Fruit fly (Drosophila melanogaster) whole organism, embryonic: ENCODE measurements around the gene moody.

Experiments used
- Antp ChIP-seq: fragments of 200-800 bp; sonication (Bioruptor generic); optimal IDR thresholded peaks from 3 replicates; lab custom pipeline; 2016; ENCODE audit warnings: missing biosample characterization, missing genetic modification characterization
- Bteb2 ChIP-seq: fragments of 200-800 bp; sonication (Bioruptor generic); optimal IDR thresholded peaks from 2 replicates; lab custom pipeline; 2016; ENCODE audit warnings: missing biosample characterization, missing genetic modification characterization
- CG11085 ChIP-seq: fragments of 200-800 bp; sonication (Bioruptor generic); IDR thresholded peaks from 2 replicates; pipeline ENCODE4 v1.3.6; 2022; ENCODE audit warnings: missing biosample characterization, missing genetic modification characterization
- CG1233 ChIP-seq: fragments of 200-800 bp; sonication (Bioruptor generic); optimal IDR thresholded peaks from 4 replicates; lab custom pipeline; 2018; ENCODE audit warnings: missing biosample characterization, mild to moderate bottlenecking, missing genetic modification characterization
- CG13296 ChIP-seq: fragments of 200-800 bp; sonication (Bioruptor generic); optimal IDR thresholded peaks from 3 replicates; lab custom pipeline; 2018; ENCODE audit warnings: missing biosample characterization, mild to moderate bottlenecking, missing genetic modification characterization
- CG17186 ChIP-seq: fragments of 200-800 bp; sonication (Bioruptor generic); optimal IDR thresholded peaks from 3 replicates; lab custom pipeline; 2017; ENCODE audit warnings: missing biosample characterization, missing genetic modification reagents, missing genetic modification characterization
- CG17359 ChIP-seq: fragments of 200-800 bp; sonication (Bioruptor generic); optimal IDR thresholded peaks from 3 replicates; lab custom pipeline; 2018; ENCODE audit warnings: missing biosample characterization, mild to moderate bottlenecking, missing genetic modification characterization, moderate library complexity
- CG2875 ChIP-seq: fragments of 200-800 bp; sonication (Bioruptor generic); optimal IDR thresholded peaks from 2 replicates; lab custom pipeline; 2017; ENCODE audit warnings: missing biosample characterization, mild to moderate bottlenecking, missing genetic modification characterization, missing genetic modification reagents
- CG31365 ChIP-seq: fragments of 200-800 bp; sonication (Bioruptor generic); optimal IDR thresholded peaks from 2 replicates; lab custom pipeline; 2018; ENCODE audit warnings: missing biosample characterization, mild to moderate bottlenecking, missing genetic modification characterization
- CG32767 ChIP-seq: fragments of 200-800 bp; sonication (Bioruptor generic); IDR thresholded peaks from 2 replicates; pipeline ENCODE4 v1.3.6; 2022; ENCODE audit warnings: missing biosample characterization, missing genetic modification characterization
- CG5245 ChIP-seq: fragments of 200-800 bp; sonication (Bioruptor generic); optimal IDR thresholded peaks from 3 replicates; lab custom pipeline; 2016; ENCODE audit warnings: missing biosample characterization, missing genetic modification characterization
- CG5953 ChIP-seq: fragments of 200-800 bp; sonication (Bioruptor generic); IDR thresholded peaks from 2 replicates; pipeline ENCODE4 v1.3.6; 2022; ENCODE audit warnings: missing biosample characterization, missing genetic modification characterization
- CG6654 ChIP-seq: fragments of 200-800 bp; sonication (Bioruptor generic); optimal IDR thresholded peaks from 2 replicates; lab custom pipeline; 2017; ENCODE audit warnings: missing biosample characterization, mild to moderate bottlenecking, missing genetic modification characterization
- CG6791 ChIP-seq: fragments of 200-800 bp; sonication (Bioruptor generic); IDR thresholded peaks from 3 replicates; pipeline ENCODE4 v1.3.6; 2022; ENCODE audit warnings: missing biosample characterization, missing genetic modification characterization; ENCODE audit not compliant: partially characterized antibody
- CG7928 ChIP-seq: fragments of 200-800 bp; sonication (Bioruptor generic); optimal IDR thresholded peaks from 2 replicates; lab custom pipeline; 2017; ENCODE audit warnings: missing biosample characterization, mild to moderate bottlenecking, missing genetic modification characterization
- CG8281 ChIP-seq: fragments of 200-800 bp; sonication (Bioruptor generic); optimal IDR thresholded peaks from 2 replicates; lab custom pipeline; 2018; ENCODE audit warnings: missing biosample characterization, mild to moderate bottlenecking, missing genetic modification characterization, moderate library complexity
- CG9876 ChIP-seq: fragments of 200-800 bp; sonication (Bioruptor generic); optimal IDR thresholded peaks from 2 replicates; lab custom pipeline; 2016; ENCODE audit warnings: missing biosample characterization, missing genetic modification characterization
- Dad ChIP-seq: fragments of 200-800 bp; sonication (Bioruptor generic); optimal IDR thresholded peaks from 3 replicates; lab custom pipeline; 2016; ENCODE audit warnings: missing biosample characterization, missing genetic modification characterization
- Deaf1 ChIP-seq: fragments of 200-800 bp; optimal IDR thresholded peaks from 3 replicates; lab custom pipeline; 2019; ENCODE audit warnings: missing biosample characterization, mild to moderate bottlenecking, missing genetic modification characterization, moderate library complexity
- Drgx ChIP-seq: fragments of 200-800 bp; sonication (Bioruptor generic); IDR thresholded peaks from 2 replicates; pipeline ENCODE4 v1.3.6; 2022; ENCODE audit warnings: missing biosample characterization, missing genetic modification characterization
- Gsc ChIP-seq: fragments of 200-800 bp; sonication (Bioruptor generic); IDR thresholded peaks from 2 replicates; pipeline ENCODE4 v1.3.6; 2022; ENCODE audit warnings: missing biosample characterization, missing genetic modification characterization
- Gug ChIP-seq: fragments of 200-800 bp; sonication (Bioruptor generic); IDR thresholded peaks from 4 replicates; pipeline ENCODE4 v1.3.6; 2022; ENCODE audit warnings: missing biosample characterization, missing genetic modification characterization
- HLH54F ChIP-seq: fragments of 200-800 bp; sonication (Bioruptor generic); optimal IDR thresholded peaks from 3 replicates; lab custom pipeline; 2016; ENCODE audit warnings: missing biosample characterization, missing genetic modification characterization
- Hand ChIP-seq: fragments of 200-800 bp; sonication (Bioruptor generic); optimal IDR thresholded peaks from 2 replicates; lab custom pipeline; 2017; ENCODE audit warnings: mild to moderate bottlenecking, missing biosample characterization, missing genetic modification reagents, missing genetic modification characterization
- Jarid2 ChIP-seq: fragments of 200-800 bp; sonication (Bioruptor generic); optimal IDR thresholded peaks from 3 replicates; lab custom pipeline; 2017; ENCODE audit warnings: mild to moderate bottlenecking, missing biosample characterization, missing genetic modification reagents, missing genetic modification characterization
- Oli ChIP-seq: fragments of 200-800 bp; sonication (Bioruptor generic); optimal IDR thresholded peaks from 2 replicates; lab custom pipeline; 2018; ENCODE audit warnings: missing biosample characterization, mild to moderate bottlenecking, missing genetic modification characterization, moderate library complexity
- Poxn ChIP-seq: fragments of 200-800 bp; sonication (Bioruptor generic); IDR thresholded peaks from 2 replicates; pipeline ENCODE4 v1.3.6; 2022; ENCODE audit warnings: missing biosample characterization, missing genetic modification characterization
- Tbp ChIP-seq: fragments of >200 bp; optimal IDR thresholded peaks from 2 replicates; lab custom pipeline; 2018; ENCODE audit warnings: missing biosample characterization, missing genetic modification characterization
- Trl ChIP-seq, 3 experiments: fragments of >200 bp in 2 of 3; fragments of 200-800 bp in 1 of 3; sonication (Bioruptor generic) in 1 of 3; optimal IDR thresholded peaks; 2 replicates in 1 of 3; 3 replicates in 2 of 3; lab custom pipeline; 2016 to 2017; ENCODE audit warnings: missing biosample characterization in 1 of 3, missing genetic modification characterization in 1 of 3
- Xbp1 ChIP-seq: fragments of 200-800 bp; sonication (Bioruptor generic); optimal IDR thresholded peaks from 3 replicates; lab custom pipeline; 2016; ENCODE audit warnings: missing biosample characterization, mild to moderate bottlenecking, missing genetic modification characterization
- al ChIP-seq: fragments of 200-800 bp; sonication (Bioruptor generic); IDR thresholded peaks from 2 replicates; pipeline ENCODE4 v1.3.6; 2022; ENCODE audit warnings: missing biosample characterization, missing genetic modification characterization
- amos ChIP-seq: fragments of 200-800 bp; sonication (Bioruptor generic); IDR thresholded peaks from 2 replicates; pipeline ENCODE4 v1.3.6; 2022; ENCODE audit warnings: missing biosample characterization, missing genetic modification characterization; ENCODE audit not compliant: partially characterized antibody
- bigmax ChIP-seq: fragments of 200-800 bp; sonication (Bioruptor generic); optimal IDR thresholded peaks from 2 replicates; lab custom pipeline; 2018; ENCODE audit warnings: missing biosample characterization, mild to moderate bottlenecking, missing genetic modification characterization
- bowl ChIP-seq: fragments of 200-800 bp; sonication (Bioruptor generic); IDR thresholded peaks from 2 replicates; pipeline ENCODE4 v1.3.6; 2022; ENCODE audit warnings: missing biosample characterization, missing genetic modification characterization
- cato ChIP-seq: fragments of 200-800 bp; sonication (Bioruptor generic); optimal IDR thresholded peaks from 2 replicates; lab custom pipeline; 2016; ENCODE audit warnings: missing biosample characterization, missing genetic modification characterization, borderline replicate concordance
- crp ChIP-seq, 2 experiments: fragments of 200-800 bp; sonication (Bioruptor generic); optimal IDR thresholded peaks; 2 replicates in 1 of 2; 3 replicates in 1 of 2; lab custom pipeline; 2017; ENCODE audit warnings: missing biosample characterization in 2 of 2, missing genetic modification characterization in 2 of 2, mild to moderate bottlenecking in 1 of 2, moderate library complexity in 1 of 2
- dimm ChIP-seq: fragments of 200-800 bp; sonication (Bioruptor generic); IDR thresholded peaks from 2 replicates; pipeline ENCODE4 v1.3.6; 2022; ENCODE audit warnings: missing biosample characterization, missing genetic modification characterization
- dmrt11E ChIP-seq: fragments of 200-800 bp; sonication (Bioruptor generic); optimal IDR thresholded peaks from 3 replicates; lab custom pipeline; 2018; ENCODE audit warnings: missing biosample characterization, mild to moderate bottlenecking, missing genetic modification characterization, moderate library complexity
- gsb ChIP-seq: fragments of 200-800 bp; sonication (Bioruptor generic); IDR thresholded peaks from 2 replicates; pipeline ENCODE4 v1.3.6; 2022; ENCODE audit warnings: missing biosample characterization, missing genetic modification characterization
- her ChIP-seq: fragments of 200-800 bp; sonication (Bioruptor generic); optimal IDR thresholded peaks from 2 replicates; lab custom pipeline; 2016; ENCODE audit warnings: missing biosample characterization, missing genetic modification characterization
- jumu ChIP-seq: fragments of 200-800 bp; sonication (Bioruptor generic); optimal IDR thresholded peaks from 3 replicates; lab custom pipeline; 2016; ENCODE audit warnings: missing biosample characterization, missing genetic modification characterization
- klu ChIP-seq: fragments of 200-800 bp; sonication (Bioruptor generic); IDR thresholded peaks from 2 replicates; pipeline ENCODE4 v1.3.6; 2022; ENCODE audit warnings: missing biosample characterization, missing genetic modification characterization
- lola ChIP-seq, 3 experiments: fragments of >200 bp in 2 of 3; fragments of 200-800 bp in 1 of 3; sonication (Bioruptor generic) in 1 of 3; optimal IDR thresholded peaks; 2 replicates each; lab custom pipeline; 2017 to 2019; ENCODE audit warnings: missing biosample characterization in 3 of 3, missing genetic modification characterization in 3 of 3, mild to moderate bottlenecking in 1 of 3, moderate library complexity in 1 of 3
- mirr ChIP-seq: fragments of 200-800 bp; sonication (Bioruptor generic); optimal IDR thresholded peaks from 3 replicates; lab custom pipeline; 2018; ENCODE audit warnings: missing biosample characterization, mild to moderate bottlenecking, missing genetic modification characterization
- nau ChIP-seq: fragments of 200-800 bp; sonication (Bioruptor generic); optimal IDR thresholded peaks from 3 replicates; lab custom pipeline; 2017; ENCODE audit warnings: missing biosample characterization, mild to moderate bottlenecking, missing genetic modification characterization, missing genetic modification reagents
- onecut ChIP-seq: fragments of 200-800 bp; sonication (Bioruptor generic); IDR thresholded peaks from 2 replicates; pipeline ENCODE4 v1.3.6; 2022; ENCODE audit warnings: missing biosample characterization, missing genetic modification characterization
- phol ChIP-seq: fragments of 200-800 bp; sonication (Bioruptor generic); optimal IDR thresholded peaks from 3 replicates; lab custom pipeline; 2018; ENCODE audit warnings: missing biosample characterization, mild to moderate bottlenecking, missing genetic modification characterization, moderate library complexity
- stc ChIP-seq: fragments of 200-800 bp; sonication (Bioruptor generic); IDR thresholded peaks from 2 replicates; pipeline ENCODE4 v1.3.6; 2022; ENCODE audit warnings: missing biosample characterization, missing genetic modification characterization
- tin ChIP-seq: fragments of 200-800 bp; sonication (Bioruptor generic); optimal IDR thresholded peaks from 3 replicates; lab custom pipeline; 2016; ENCODE audit warnings: missing biosample characterization, missing genetic modification characterization
- tx ChIP-seq: fragments of 200-800 bp; sonication (Bioruptor generic); optimal IDR thresholded peaks from 2 replicates; lab custom pipeline; 2016; ENCODE audit warnings: missing biosample characterization, missing genetic modification characterization
- zen ChIP-seq: fragments of 200-800 bp; sonication (Bioruptor generic); optimal IDR thresholded peaks from 3 replicates; lab custom pipeline; 2018; ENCODE audit warnings: missing biosample characterization, mild to moderate bottlenecking, missing genetic modification characterization, moderate library complexity

The moody gene

DNA sequence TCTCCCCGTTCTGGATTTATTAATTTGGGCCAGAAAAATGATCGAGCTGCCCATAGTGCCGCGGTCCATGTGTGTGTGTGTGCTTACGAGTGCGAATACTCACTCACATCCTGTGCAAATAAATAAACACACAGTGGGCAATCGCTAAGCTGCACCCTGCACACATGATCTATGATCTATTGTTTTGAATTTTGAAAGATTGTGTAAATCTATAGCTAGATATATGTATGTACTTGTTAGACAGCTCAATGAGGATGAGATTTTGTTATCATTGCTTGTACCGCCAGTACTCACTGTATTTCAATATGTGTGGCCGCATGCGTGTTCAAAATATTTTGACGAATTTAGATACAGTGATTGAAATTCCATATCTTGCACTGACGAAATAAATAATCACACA lies 33.2 kb upstream of the moody start (continued):
- peak; percentile 27 for TF ChIP-seq Hand (GFP tag; lab: Kevin White, UChicago)
- no peak for TF ChIP-seq lola (GFP tag; optimal IDR thresholded peaks at IDR 0.05; lab: Kevin White, UChicago)
- TF ChIP-seq CG32767, result no peak
- TF ChIP-seq CG2875 (GFP tag; lab: Kevin White, UChicago), result no peak
- TF ChIP-seq dimm (GFP tag; lab: Robert Waterston, UW), result no peak
- peak; percentile 68 for TF ChIP-seq mirr (GFP tag; lab: Kevin White, UChicago)
- TF ChIP-seq Gug (GFP tag; lab: Robert Waterston, UW), result peak; percentile 71; the same call in 3 of the 4 replicates
- TF ChIP-seq amos (GFP tag; lab: Robert Waterston, UW), result no peak
- peak; percentile 62 for TF ChIP-seq HLH54F
- no peak for TF ChIP-seq CG8281 (tag; lab: Kevin White, UChicago)
- TF ChIP-seq Deaf1 (tag; lab: Kevin White, UChicago), result no peak
- peak; percentile 17 for TF ChIP-seq Oli (tag; lab: Kevin White, UChicago)
- no peak for TF ChIP-seq her (GFP tag; lab: Kevin White, UChicago)
- no peak for TF ChIP-seq Dad (GFP tag; lab: Kevin White, UChicago)
- peak; percentile 79 for TF ChIP-seq CG11085 (GFP tag; lab: Robert Waterston, UW)
- TF ChIP-seq CG13296, result peak; percentile 36
- TF ChIP-seq gsb (GFP tag; lab: Robert Waterston, UW), result peak; percentile 81
- peak; percentile 21 for TF ChIP-seq CG17359
- TF ChIP-seq crp (GFP tag; optimal IDR thresholded peaks at IDR 0.05; lab: Kevin White, UChicago), result no peak
- peak; percentile 94 for TF ChIP-seq Drgx (GFP tag; lab: Robert Waterston, UW)
- TF ChIP-seq Xbp1, result peak; percentile 32
- TF ChIP-seq al (GFP tag; lab: Robert Waterston, UW), result peak; percentile 78
- no peak for TF ChIP-seq zen (tag; lab: Kevin White, UChicago)
- TF ChIP-seq onecut (GFP tag; lab: Robert Waterston, UW), result no peak
- TF ChIP-seq CG1233, result no peak
- TF ChIP-seq dmrt11E (tag; lab: Kevin White, UChicago), result no peak
- TF ChIP-seq CG6654 (GFP tag; lab: Kevin White, UChicago), result no peak
- no peak for TF ChIP-seq CG9876
- no peak for TF ChIP-seq CG6791 (GFP tag; lab: Robert Waterston, UW)
- no peak for TF ChIP-seq bowl (GFP tag; lab: Robert Waterston, UW)
- TF ChIP-seq Antp (GFP tag; lab: Kevin White, UChicago), result peak; percentile 18
- TF ChIP-seq Bteb2, result peak; percentile 39
- no peak for TF ChIP-seq CG31365 (tag; lab: Kevin White, UChicago)
- TF ChIP-seq CG5953 (GFP tag; lab: Robert Waterston, UW), result no peak
- TF ChIP-seq CG7928, result peak; percentile 55
- peak; percentile 17 for TF ChIP-seq CG5245 (GFP tag; lab: Kevin White, UChicago)
- peak; percentile 1 for TF ChIP-seq tx (GFP tag; lab: Kevin White, UChicago)
- no peak for TF ChIP-seq cato (GFP tag; lab: Kevin White, UChicago)
- no peak for TF ChIP-seq nau (GFP tag; lab: Kevin White, UChicago)
- no peak for TF ChIP-seq Trl (optimal IDR thresholded peaks at IDR 0.05; lab: Kevin White, UChicago)
- TF ChIP-seq Trl (GFP tag; optimal IDR thresholded peaks at IDR 0.05; lab: Kevin White, UChicago), result peak; percentile 24
- peak; percentile 2 for TF ChIP-seq jumu (GFP tag; lab: Kevin White, UChicago)
- peak; percentile 58 for TF ChIP-seq stc (GFP tag; lab: Robert Waterston, UW)
- peak; percentile 2 for TF ChIP-seq tin
- TF ChIP-seq klu (GFP tag; lab: Robert Waterston, UW), result peak; percentile 54
- TF ChIP-seq CG17186 (GFP tag; lab: Kevin White, UChicago), result no peak
- peak; percentile 19 for TF ChIP-seq phol (tag; lab: Kevin White, UChicago)
- no peak for TF ChIP-seq Tbp
- TF ChIP-seq Poxn, result peak; percentile 53; the same call in 1 of the 2 replicates
- TF ChIP-seq Gsc (GFP tag; lab: Robert Waterston, UW), result no peak
- TF ChIP-seq Jarid2 (GFP tag; lab: Kevin White, UChicago), result no peak
- no peak for TF ChIP-seq bigmax
